Fruit fly (Drosophila melanogaster) whole organism, wandering third instar larva: ENCODE data around the gene CG9121.

Source experiments
- Abd-B ChIP-seq: fragments of >200 bp; optimal IDR thresholded peaks from 2 replicates; lab custom pipeline; 2017; ENCODE audit warnings: missing biosample characterization, missing genetic modification characterization
- CG9705 ChIP-seq: fragments of 200-800 bp; sonication (Bioruptor generic); optimal IDR thresholded peaks from 2 replicates; lab custom pipeline; 2018; ENCODE audit warnings: missing biosample characterization, mild to moderate bottlenecking, missing genetic modification characterization
- CrebA ChIP-seq: fragments of 200-800 bp; sonication (Bioruptor generic); optimal IDR thresholded peaks from 2 replicates; lab custom pipeline; 2016; ENCODE audit warnings: missing biosample characterization, mild to moderate bottlenecking, missing genetic modification characterization, borderline replicate concordance
- Dfd ChIP-seq: fragments of >200 bp; optimal IDR thresholded peaks from 2 replicates; lab custom pipeline; 2017; ENCODE audit warnings: missing biosample characterization, missing genetic modification characterization
- Dif ChIP-seq: fragments of 200-275, 200-300 bp; sonication (Bioruptor generic); optimal IDR thresholded peaks from 2 replicates; lab custom pipeline; 2018; ENCODE audit warnings: missing biosample characterization, missing genetic modification characterization; ENCODE audit not compliant: partially characterized antibody
- GATAd ChIP-seq: sonication (Bioruptor generic); optimal IDR thresholded peaks from 2 replicates; lab custom pipeline; 2016; ENCODE audit warnings: missing biosample characterization, missing genetic modification characterization
- HLH106 ChIP-seq: fragments of 200-800 bp; optimal IDR thresholded peaks from 3 replicates; lab custom pipeline; 2019; ENCODE audit warnings: missing biosample characterization, mild to moderate bottlenecking, missing genetic modification characterization, moderate library complexity
- Hnf4 ChIP-seq: fragments of 200-800 bp; sonication (Bioruptor generic); optimal IDR thresholded peaks from 2 replicates; lab custom pipeline; 2016; ENCODE audit warnings: missing biosample characterization, mild to moderate bottlenecking, missing genetic modification characterization
- Hr78 ChIP-seq: fragments of >200 bp; optimal IDR thresholded peaks from 2 replicates; lab custom pipeline; 2017; ENCODE audit warnings: missing biosample characterization, missing genetic modification characterization
- Hr83 ChIP-seq: fragments of 200-300 bp; sonication (Bioruptor generic); optimal IDR thresholded peaks from 2 replicates; lab custom pipeline; 2016; ENCODE audit warnings: missing biosample characterization, mild to moderate bottlenecking, missing genetic modification characterization, moderate library complexity; ENCODE audit not compliant: poor library complexity, severe bottlenecking
- Jra ChIP-seq: sonication (Bioruptor generic); optimal IDR thresholded peaks from 2 replicates; lab custom pipeline; 2016; ENCODE audit warnings: missing biosample characterization, missing genetic modification characterization
- Mio ChIP-seq: sonication (Bioruptor generic); optimal IDR thresholded peaks from 2 replicates; lab custom pipeline; 2016; ENCODE audit warnings: missing biosample characterization, missing genetic modification characterization
- Myc ChIP-seq: fragments of >200 bp; optimal IDR thresholded peaks from 2 replicates; lab custom pipeline; 2017
- N ChIP-seq: fragments of >200 bp; optimal IDR thresholded peaks from 2 replicates; lab custom pipeline; 2018; ENCODE audit warnings: missing biosample characterization, missing external identifiers, missing genetic modification characterization
- OdsH ChIP-seq: fragments of 200-800 bp; sonication (Bioruptor generic); optimal IDR thresholded peaks from 2 replicates; lab custom pipeline; 2016; ENCODE audit warnings: missing biosample characterization, mild to moderate bottlenecking, missing genetic modification characterization
- Rel ChIP-seq, 2 experiments: fragments of 200-800 bp; sonication (Bioruptor generic) in 1 of 2; optimal IDR thresholded peaks; 2 replicates in 1 of 2; 3 replicates in 1 of 2; lab custom pipeline; 2016 to 2019; ENCODE audit warnings: mild to moderate bottlenecking in 2 of 2, missing biosample characterization in 2 of 2, missing genetic modification characterization in 2 of 2, moderate library complexity in 1 of 2
- Sp1 ChIP-seq: fragments of 200-800 bp; sonication (Bioruptor generic); optimal IDR thresholded peaks from 3 replicates; lab custom pipeline; 2019; ENCODE audit warnings: missing biosample characterization, mild to moderate bottlenecking, missing genetic modification characterization, moderate library complexity
- Vsx2 ChIP-seq: fragments of 200-300, 225-300 bp; sonication (Bioruptor generic); optimal IDR thresholded peaks from 2 replicates; lab custom pipeline; 2018; ENCODE audit warnings: missing biosample characterization, missing genetic modification characterization; ENCODE audit not compliant: partially characterized antibody
- br ChIP-seq: fragments of 200-800 bp; sonication (Bioruptor generic); optimal IDR thresholded peaks from 2 replicates; lab custom pipeline; 2016; ENCODE audit warnings: missing biosample characterization, missing genetic modification characterization
- brk ChIP-seq: fragments of 200-800 bp; sonication (Bioruptor generic); optimal IDR thresholded peaks from 2 replicates; lab custom pipeline; 2016; ENCODE audit warnings: missing biosample characterization, mild to moderate bottlenecking, missing genetic modification characterization
- dl ChIP-seq, 2 experiments: fragments of 175-275, 200-275 bp in 1 of 2; fragments of 200-275 bp in 1 of 2; sonication (Bioruptor generic); optimal IDR thresholded peaks; lab custom pipeline; 2018; ENCODE audit warnings: mild to moderate bottlenecking in 2 of 2, missing biosample characterization in 2 of 2, missing genetic modification characterization in 2 of 2, moderate library complexity in 2 of 2; ENCODE audit not compliant: partially characterized antibody in 2 of 2, insufficient read depth in 1 of 2
- dmrt93B ChIP-seq: fragments of 200-800 bp; sonication (Bioruptor generic); optimal IDR thresholded peaks from 2 replicates; lab custom pipeline; 2018; ENCODE audit warnings: missing biosample characterization, mild to moderate bottlenecking, missing genetic modification characterization
- dsf ChIP-seq: sonication (Bioruptor generic); optimal IDR thresholded peaks from 2 replicates; lab custom pipeline; 2016; ENCODE audit warnings: missing biosample characterization, missing genetic modification characterization, borderline replicate concordance
- ey ChIP-seq: fragments of 200-800 bp; sonication (Bioruptor generic); optimal IDR thresholded peaks from 2 replicates; lab custom pipeline; 2016; ENCODE audit warnings: missing biosample characterization, missing genetic modification characterization
- foxo ChIP-seq, 2 experiments: fragments of 200-800 bp; sonication (Bioruptor generic); optimal IDR thresholded peaks; 2 replicates in 1 of 2; 3 replicates in 1 of 2; lab custom pipeline; 2016 to 2017; ENCODE audit warnings: missing biosample characterization in 2 of 2, missing genetic modification characterization in 2 of 2
- fru ChIP-seq: fragments of 200-800 bp; sonication (Bioruptor generic); optimal IDR thresholded peaks from 3 replicates; lab custom pipeline; 2016; ENCODE audit warnings: missing biosample characterization, mild to moderate bottlenecking, missing genetic modification characterization
- h ChIP-seq: fragments of 200-800 bp; sonication (Bioruptor generic); optimal IDR thresholded peaks from 3 replicates; lab custom pipeline; 2016; ENCODE audit warnings: missing biosample characterization, mild to moderate bottlenecking, missing genetic modification characterization
- jim ChIP-seq: fragments of 175-275, 200-325 bp; sonication (Bioruptor generic); optimal IDR thresholded peaks from 2 replicates; lab custom pipeline; 2016; ENCODE audit warnings: missing biosample characterization, mild to moderate bottlenecking, missing genetic modification characterization
- lola ChIP-seq: fragments of >200 bp; optimal IDR thresholded peaks from 2 replicates; lab custom pipeline; 2017; ENCODE audit warnings: missing biosample characterization, missing genetic modification characterization
- pan ChIP-seq: fragments of >200 bp; optimal IDR thresholded peaks from 2 replicates; lab custom pipeline; 2017
- psq ChIP-seq: fragments of 200-800 bp; sonication (Bioruptor generic); optimal IDR thresholded peaks from 3 replicates; lab custom pipeline; 2017; ENCODE audit warnings: missing biosample characterization, mild to moderate bottlenecking, missing genetic modification characterization, moderate library complexity
- rgr ChIP-seq: fragments of 200-800 bp; sonication (Bioruptor generic); optimal IDR thresholded peaks from 3 replicates; lab custom pipeline; 2016; ENCODE audit warnings: missing biosample characterization, mild to moderate bottlenecking, missing genetic modification characterization
- sage ChIP-seq: fragments of 200-800 bp; sonication (Bioruptor generic); optimal IDR thresholded peaks from 2 replicates; lab custom pipeline; 2016; ENCODE audit warnings: missing biosample characterization, mild to moderate bottlenecking, missing genetic modification characterization
- sv ChIP-seq: fragments of 200-800 bp; sonication (Bioruptor generic); optimal IDR thresholded peaks from 3 replicates; lab custom pipeline; 2016; ENCODE audit warnings: missing biosample characterization, missing genetic modification characterization
- tai ChIP-seq: sonication (Bioruptor generic); optimal IDR thresholded peaks from 2 replicates; lab custom pipeline; 2016; ENCODE audit warnings: missing biosample characterization, missing genetic modification characterization
- usp ChIP-seq: fragments of >200 bp; optimal IDR thresholded peaks from 2 replicates; lab custom pipeline; 2017; ENCODE audit warnings: missing biosample characterization, missing genetic modification characterization
- woc ChIP-seq: sonication (Bioruptor generic); optimal IDR thresholded peaks from 2 replicates; lab custom pipeline; 2016; ENCODE audit warnings: missing biosample characterization, mild to moderate bottlenecking, missing genetic modification characterization

The CG9121 gene

DNA sequence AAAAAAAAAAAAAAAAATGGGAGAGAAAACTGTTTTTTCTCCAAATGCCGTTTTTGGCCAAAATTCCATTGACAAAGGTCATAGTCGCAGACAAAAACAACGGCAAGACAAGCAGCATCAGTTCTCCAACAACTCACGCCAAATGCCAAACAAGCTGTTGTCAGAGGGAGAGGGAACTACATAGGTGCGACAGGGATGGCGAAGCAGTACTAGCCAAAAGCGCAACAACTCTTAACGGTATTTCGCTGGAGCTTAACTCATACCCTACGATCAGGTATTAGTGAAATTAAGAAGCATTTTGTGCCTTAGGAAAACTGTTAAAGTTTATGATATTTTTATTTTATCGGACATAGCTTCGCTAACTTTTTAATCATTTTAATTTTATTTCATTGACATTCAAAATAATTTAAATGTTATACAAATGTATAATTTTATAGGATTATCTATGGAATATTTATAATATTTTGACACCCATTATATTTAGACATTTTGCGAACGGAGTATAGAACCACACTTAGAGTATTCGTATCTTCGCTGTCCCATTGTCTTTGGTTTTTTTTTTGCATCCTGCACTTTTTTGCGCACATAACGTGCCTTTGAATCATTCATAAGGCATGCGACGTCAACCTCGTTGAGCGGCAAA, 29.5 kb upstream of the CG9121 start:
- no peak for TF ChIP-seq rgr

DNA sequence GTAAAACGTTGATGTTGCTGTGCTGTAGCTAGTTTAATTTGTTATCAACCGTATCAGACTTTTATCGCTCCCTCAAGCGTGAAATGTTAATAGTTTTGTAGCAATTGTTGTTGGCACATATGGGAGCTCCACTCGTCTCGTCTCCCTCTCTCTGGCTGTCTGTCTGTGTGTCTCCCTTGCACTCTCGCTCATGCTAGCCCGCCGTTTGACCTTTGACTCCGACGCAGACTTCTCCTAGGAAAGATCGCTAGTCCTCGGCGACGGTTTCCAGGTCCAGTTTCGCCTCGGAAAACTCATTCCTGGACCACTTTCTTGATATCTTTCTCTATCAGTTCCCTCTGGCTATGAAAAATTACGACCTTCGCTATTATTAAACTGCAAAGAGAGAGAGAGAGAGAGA, 28.3 kb upstream of the CG9121 start:
- TF ChIP-seq Vsx2 (GFP tag; lab: Kevin White, UChicago) (no peak), Sp1 (GFP tag; lab: Kevin White, UChicago) (no peak), Dif (no peak), rgr (no peak), Abd-B (GFP tag; lab: Kevin White, UChicago) (no peak), lola (GFP tag; lab: Kevin White, UChicago) (no peak), psq (GFP tag; lab: Kevin White, UChicago) (no peak), foxo (GFP tag; optimal IDR thresholded peaks at IDR 0.05; lab: Kevin White, UChicago) (no peak), HLH106 (tag; lab: Kevin White, UChicago) (no peak), usp (GFP tag; lab: Kevin White, UChicago) (no peak), sage (GFP tag; lab: Kevin White, UChicago) (no peak), pan (lab: Kevin White, UChicago) (no peak)

DNA sequence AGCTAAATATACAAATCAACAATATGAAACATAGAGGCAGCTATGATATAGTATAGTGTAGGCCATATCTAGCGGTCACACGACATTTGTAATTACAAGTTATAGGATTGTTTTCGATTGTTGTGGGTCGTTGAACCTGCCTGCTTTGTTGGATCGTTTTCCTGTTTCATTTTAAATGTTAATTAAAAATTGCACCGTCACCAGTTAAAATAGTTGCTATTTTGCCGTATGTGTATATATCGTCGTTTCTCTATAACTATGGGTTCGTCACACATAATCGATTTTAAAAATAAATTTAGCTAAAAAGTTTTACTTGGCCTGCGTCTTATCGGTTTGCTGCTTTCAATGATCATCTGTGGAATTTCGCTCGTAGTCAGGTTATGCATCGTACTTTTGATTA, 21.5 kb upstream of the CG9121 start:
- TF ChIP-seq dl (GFP tag; optimal IDR thresholded peaks at IDR 0.05; lab: Kevin White, UChicago; ENCODE audit: insufficient read depth in 1 of 2, partially characterized antibody in 2 of 2) (no peak), h (no peak), lola (GFP tag; lab: Kevin White, UChicago) (no peak), CrebA (no peak), tai (no peak), Dfd (GFP tag; lab: Kevin White, UChicago) (no peak), psq (GFP tag; lab: Kevin White, UChicago) (no peak), fru (GFP tag; lab: Kevin White, UChicago) (no peak), Myc (lab: Kevin White, UChicago) (no peak), jim (GFP tag; lab: Kevin White, UChicago) (no peak), dmrt93B (GFP tag; lab: Kevin White, UChicago) (no peak), sage (GFP tag; lab: Kevin White, UChicago) (no peak), usp (GFP tag; lab: Kevin White, UChicago) (no peak), dsf (GFP tag; lab: Kevin White, UChicago) (no peak), OdsH (GFP tag; lab: Kevin White, UChicago) (no peak), Dif (no peak), N (GFP tag; lab: Kevin White, UChicago) (no peak), rgr (no peak), sv (GFP tag; lab: Kevin White, UChicago) (no peak), br (GFP tag; lab: Kevin White, UChicago) (no peak)

DNA sequence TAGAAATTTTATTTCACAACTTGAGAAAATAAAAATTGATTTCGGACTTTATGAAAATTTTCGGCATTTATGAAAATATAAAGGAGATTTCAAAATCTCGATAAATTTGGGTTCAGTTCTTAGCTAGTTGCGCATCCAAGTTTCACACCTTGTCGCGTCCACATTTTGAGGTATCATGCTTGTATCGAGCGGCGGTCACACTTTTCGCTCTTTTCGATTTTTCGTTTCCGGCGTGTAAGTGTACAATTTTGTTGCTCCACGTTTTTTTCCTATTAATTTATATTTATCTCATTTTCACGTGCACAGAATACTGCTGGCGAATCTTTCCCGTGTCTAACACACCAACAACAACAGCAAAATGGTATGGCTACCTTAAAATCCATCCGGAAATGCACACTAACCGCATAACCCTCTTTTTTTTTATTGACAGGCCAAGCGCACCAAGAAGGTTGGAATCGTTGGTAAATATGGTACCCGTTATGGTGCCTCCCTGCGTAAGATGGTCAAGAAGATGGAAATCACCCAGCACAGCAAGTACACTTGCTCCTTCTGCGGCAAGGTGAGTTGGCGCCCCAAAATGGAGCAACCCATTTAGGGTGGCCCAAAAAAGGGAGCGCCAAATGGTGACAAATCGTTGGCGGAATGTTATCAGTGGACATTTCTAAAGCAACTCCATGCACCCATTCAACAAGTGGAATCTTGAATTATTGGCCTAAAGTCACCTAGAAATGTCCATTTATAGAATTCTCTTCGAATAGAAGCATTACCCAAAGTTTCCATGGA, 20.1 kb upstream of the CG9121 start, which contains the start of gene RpL37A:
TSS of gene RpL37A (plus strand) at position 161 of the 783 bp plus-strand sequence.
- peak; percentile 73 for TF ChIP-seq dmrt93B (GFP tag; lab: Kevin White, UChicago)
- TF ChIP-seq ey (GFP tag; lab: Kevin White, UChicago), result no peak
- TF ChIP-seq HLH106 (tag; lab: Kevin White, UChicago), result peak; percentile 64
- TF ChIP-seq Vsx2 (GFP tag; lab: Kevin White, UChicago), result peak; percentile 38
- TF ChIP-seq sage (GFP tag; lab: Kevin White, UChicago), result peak; percentile 73
- TF ChIP-seq dl (GFP tag; optimal IDR thresholded peaks at IDR 0.05; lab: Kevin White, UChicago; ENCODE audit: insufficient read depth in 1 of 2, partially characterized antibody in 2 of 2), result no peak
- TF ChIP-seq usp (GFP tag; lab: Kevin White, UChicago), result no peak
- TF ChIP-seq Hr78, result no peak
- peak; percentile 31 for TF ChIP-seq OdsH (GFP tag; lab: Kevin White, UChicago)
- TF ChIP-seq tai, result no peak
- TF ChIP-seq h, result peak; percentile 78
- TF ChIP-seq Dfd (GFP tag; lab: Kevin White, UChicago), result no peak
- TF ChIP-seq N (GFP tag; lab: Kevin White, UChicago), result no peak
- TF ChIP-seq Dif, result peak; percentile 19
- TF ChIP-seq sv (GFP tag; lab: Kevin White, UChicago), result peak; percentile 82
- TF ChIP-seq pan (lab: Kevin White, UChicago), result no peak
- peak in 1 of 2 experiments; percentile 62 for TF ChIP-seq foxo (GFP tag; optimal IDR thresholded peaks at IDR 0.05; lab: Kevin White, UChicago)
- no peak for TF ChIP-seq Abd-B (GFP tag; lab: Kevin White, UChicago)
- peak; percentile 24 for TF ChIP-seq psq (GFP tag; lab: Kevin White, UChicago)
- no peak for TF ChIP-seq Mio (GFP tag; lab: Kevin White, UChicago)
- TF ChIP-seq Hnf4 (GFP tag; lab: Kevin White, UChicago), result peak; percentile 12
- TF ChIP-seq Hr83 (GFP tag; lab: Kevin White, UChicago), result peak; percentile 86
- no peak for TF ChIP-seq jim (GFP tag; lab: Kevin White, UChicago)
- peak; percentile 12 for TF ChIP-seq dsf (GFP tag; lab: Kevin White, UChicago)
- peak; percentile 69 for TF ChIP-seq CG9705 (GFP tag; lab: Kevin White, UChicago)
- TF ChIP-seq woc (GFP tag; lab: Kevin White, UChicago), result no peak
- no peak for TF ChIP-seq CrebA
- no peak for TF ChIP-seq GATAd (GFP tag; lab: Kevin White, UChicago)
- no peak for TF ChIP-seq br (GFP tag; lab: Kevin White, UChicago)
- TF ChIP-seq Sp1 (GFP tag; lab: Kevin White, UChicago), result peak; percentile 73
- TF ChIP-seq Jra (GFP tag; lab: Kevin White, UChicago), result peak; percentile 12
- peak; percentile 66 for TF ChIP-seq Rel (GFP tag; optimal IDR thresholded peaks at IDR 0.05; lab: Kevin White, UChicago)
- peak; percentile 50 for TF ChIP-seq Rel (tag; optimal IDR thresholded peaks at IDR 0.05; lab: Kevin White, UChicago)
- no peak for TF ChIP-seq brk (GFP tag; lab: Kevin White, UChicago)
